Worm (Caenorhabditis elegans): ENCODE results near the gene F44E7.3.
"Not testable (repeated sequence)": the region's sequence is repeated elsewhere in the genome, so short reads cannot be mapped to it uniquely, and the experiment has no call there.

Gene F44E7.3

DNA sequence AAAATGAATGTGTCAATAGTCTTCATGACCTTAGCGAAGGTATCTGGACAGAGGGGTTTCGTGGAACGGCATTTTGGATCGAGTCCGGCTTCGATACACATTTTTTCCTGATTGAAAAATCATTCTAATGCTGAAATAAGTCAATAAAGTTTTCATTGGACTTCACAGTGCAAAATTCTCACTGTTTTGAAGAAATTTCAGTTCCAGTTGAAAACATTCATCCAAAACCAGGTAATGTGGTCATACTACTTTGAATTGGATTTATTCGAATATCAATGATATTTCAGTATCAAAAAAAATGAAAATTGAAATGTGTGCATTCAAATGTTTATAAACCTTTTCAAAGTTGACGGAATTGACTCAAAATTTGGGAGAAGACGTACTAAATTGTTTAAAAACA is 18.3 kb upstream of the F44E7.3 start, which contains the start of gene pgph-1:
pgph-1 (minus strand) TSS at position 101 of the 400 bp plus-strand sequence.
- TF ChIP-seq hmbx-1 (tag; optimal IDR thresholded peaks at IDR 0.05) = no peak
- TF ChIP-seq flt-1 (GFP tag; IDR thresholded peaks at IDR 0.05) = no peak
- no peak for TF ChIP-seq ceh-36 (tag; optimal IDR thresholded peaks at IDR 0.05)
- no peak for TF ChIP-seq hnd-1 (tag; optimal IDR thresholded peaks at IDR 0.05)
- TF ChIP-seq ceh-13 (GFP tag; optimal IDR thresholded peaks at IDR 0.05) = no peak
- TF ChIP-seq tra-4 (tag; optimal IDR thresholded peaks at IDR 0.05) = no peak
- no peak for TF ChIP-seq tbx-37 (GFP tag; conservative IDR thresholded peaks at IDR 0.05)
- TF ChIP-seq aly-1 (tag; optimal IDR thresholded peaks at IDR 0.05) = no peak
- no peak for TF ChIP-seq ama-1 (optimal IDR thresholded peaks at IDR 0.05)
- no peak for TF ChIP-seq scrt-1 (GFP tag; IDR thresholded peaks at IDR 0.05)
- no peak for TF ChIP-seq B0310.2 (tag; optimal IDR thresholded peaks at IDR 0.05)
- TF ChIP-seq hmg-4 (GFP tag; optimal IDR thresholded peaks at IDR 0.05) = no peak
- TF ChIP-seq sea-1 (GFP tag; conservative IDR thresholded peaks at IDR 0.05) = no peak
- TF ChIP-seq F13C5.2 (tag; optimal IDR thresholded peaks at IDR 0.05) = no peak
- no peak for TF ChIP-seq tbx-11 (GFP tag; IDR thresholded peaks at IDR 0.05)
- TF ChIP-seq pes-1 (GFP tag; IDR thresholded peaks at IDR 0.05) = no peak
- TF ChIP-seq ets-7 (tag; optimal IDR thresholded peaks at IDR 0.05) = no peak

- TF ChIP-seq hmbx-1 (tag; optimal IDR thresholded peaks at IDR 0.05); B0310.2 (tag; optimal IDR thresholded peaks at IDR 0.05); hmg-4 (GFP tag; optimal IDR thresholded peaks at IDR 0.05): not testable (repeated sequence)
Measured at ce11 chrV:5755203-5755693, 16.5 kb upstream of the F44E7.3 start, which contains the start of gene K09H11.11. TSS of gene K09H11.11 (minus strand) at chrV:5755253.

- no peak for TF ChIP-seq pes-1 (GFP tag; IDR thresholded peaks at IDR 0.05)
- no peak for TF ChIP-seq tra-4 (tag; optimal IDR thresholded peaks at IDR 0.05)
- TF ChIP-seq F13C5.2 (tag; optimal IDR thresholded peaks at IDR 0.05) = no peak
- no peak for TF ChIP-seq hnd-1 (tag; optimal IDR thresholded peaks at IDR 0.05)
- no peak for TF ChIP-seq scrt-1 (GFP tag; IDR thresholded peaks at IDR 0.05)
- TF ChIP-seq hmg-4 (GFP tag; optimal IDR thresholded peaks at IDR 0.05) = no peak
- no peak for TF ChIP-seq sea-1 (GFP tag; conservative IDR thresholded peaks at IDR 0.05)
- no peak for TF ChIP-seq ama-1 (optimal IDR thresholded peaks at IDR 0.05)
- no peak for TF ChIP-seq hmbx-1 (tag; optimal IDR thresholded peaks at IDR 0.05)
- no peak for TF ChIP-seq B0310.2 (tag; optimal IDR thresholded peaks at IDR 0.05)
- no peak for TF ChIP-seq aly-1 (tag; optimal IDR thresholded peaks at IDR 0.05)
- no peak for TF ChIP-seq ets-7 (tag; optimal IDR thresholded peaks at IDR 0.05)
- TF ChIP-seq flt-1 (GFP tag; IDR thresholded peaks at IDR 0.05) = no peak
- TF ChIP-seq ceh-36 (tag; optimal IDR thresholded peaks at IDR 0.05) = no peak
- TF ChIP-seq tbx-11 (GFP tag; IDR thresholded peaks at IDR 0.05) = no peak
Measured at ce11 chrV:5756193-5756592, 15.6 kb upstream of the F44E7.3 start, which contains the start of gene C53A3.3. TSS of gene C53A3.3 (plus strand) at chrV:5756493.

- TF ChIP-seq scrt-1 (GFP tag; IDR thresholded peaks at IDR 0.05) (no peak), tra-4 (tag; optimal IDR thresholded peaks at IDR 0.05) (no peak), ets-7 (tag; optimal IDR thresholded peaks at IDR 0.05) (no peak), flt-1 (GFP tag; IDR thresholded peaks at IDR 0.05) (no peak), hnd-1 (tag; optimal IDR thresholded peaks at IDR 0.05) (no peak), ama-1 (optimal IDR thresholded peaks at IDR 0.05) (no peak), sea-1 (GFP tag; conservative IDR thresholded peaks at IDR 0.05) (no peak), hmbx-1 (tag; optimal IDR thresholded peaks at IDR 0.05) (no peak)
Measured at ce11 chrV:5758780-5759179, 13.0 kb upstream of the F44E7.3 start, which contains the start of gene C53A3.4. TSS of gene C53A3.4 (minus strand) at chrV:5758880.

- TF ChIP-seq tra-4 (tag; optimal IDR thresholded peaks at IDR 0.05) = no peak
Measured at ce11 chrV:5760132-5760531, 11.6 kb upstream of the F44E7.3 start, which contains the start of gene C53A3.1. TSS of gene C53A3.1 (minus strand) at chrV:5760232.

DNA sequence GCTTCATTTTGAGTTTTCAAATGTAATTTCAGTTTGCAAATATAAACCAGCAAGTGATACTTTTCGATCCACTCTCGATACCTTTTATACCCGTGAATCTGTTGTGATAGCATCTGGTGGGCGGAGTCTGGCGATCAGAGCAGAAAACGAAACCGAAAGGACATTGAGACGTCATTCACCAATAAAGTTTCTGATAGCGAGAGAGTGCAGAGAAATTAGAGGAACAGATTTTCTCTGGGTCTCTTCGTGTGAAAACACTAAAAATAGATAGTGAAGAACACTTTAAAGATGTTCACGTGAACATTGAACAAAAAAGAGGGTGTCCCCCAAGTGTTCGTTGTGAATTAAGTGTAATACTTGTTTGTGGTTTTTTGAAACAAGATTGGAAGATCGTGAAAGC is 8.0 kb upstream of the F44E7.3 start, which contains the start of gene pgph-3:
pgph-3 (minus strand) TSS at position 60 of the 400 bp plus-strand sequence.
- TF ChIP-seq F13C5.2 (tag; optimal IDR thresholded peaks at IDR 0.05) (no peak), scrt-1 (GFP tag; IDR thresholded peaks at IDR 0.05) (no peak), tra-4 (tag; optimal IDR thresholded peaks at IDR 0.05) (no peak), ceh-13 (GFP tag; optimal IDR thresholded peaks at IDR 0.05) (no peak), sea-1 (GFP tag; conservative IDR thresholded peaks at IDR 0.05) (no peak)

- no peak for TF ChIP-seq hmg-4 (GFP tag; optimal IDR thresholded peaks at IDR 0.05)
- TF ChIP-seq tbx-37 (GFP tag; conservative IDR thresholded peaks at IDR 0.05) = no peak
- TF ChIP-seq tra-4 (tag; optimal IDR thresholded peaks at IDR 0.05) = no peak
- no peak for TF ChIP-seq ceh-36 (tag; optimal IDR thresholded peaks at IDR 0.05)
- TF ChIP-seq ets-7 (tag; optimal IDR thresholded peaks at IDR 0.05) = no peak
- TF ChIP-seq hnd-1 (tag; optimal IDR thresholded peaks at IDR 0.05) = no peak
- TF ChIP-seq hmbx-1 (tag; optimal IDR thresholded peaks at IDR 0.05) = no peak
- TF ChIP-seq B0310.2 (tag; optimal IDR thresholded peaks at IDR 0.05) = no peak
- no peak for TF ChIP-seq tbx-11 (GFP tag; IDR thresholded peaks at IDR 0.05)
- TF ChIP-seq F13C5.2 (tag; optimal IDR thresholded peaks at IDR 0.05) = no peak
- TF ChIP-seq pes-1 (GFP tag; IDR thresholded peaks at IDR 0.05) = no peak
- TF ChIP-seq ceh-13 (GFP tag; optimal IDR thresholded peaks at IDR 0.05) = no peak
- no peak for TF ChIP-seq scrt-1 (GFP tag; IDR thresholded peaks at IDR 0.05)
- no peak for TF ChIP-seq flt-1 (GFP tag; IDR thresholded peaks at IDR 0.05)
Measured at ce11 chrV:5765081-5765480, 6.7 kb upstream of the F44E7.3 start, which contains the start of gene pgph-2. TSS of gene pgph-2 (plus strand) at chrV:5765127.

DNA sequence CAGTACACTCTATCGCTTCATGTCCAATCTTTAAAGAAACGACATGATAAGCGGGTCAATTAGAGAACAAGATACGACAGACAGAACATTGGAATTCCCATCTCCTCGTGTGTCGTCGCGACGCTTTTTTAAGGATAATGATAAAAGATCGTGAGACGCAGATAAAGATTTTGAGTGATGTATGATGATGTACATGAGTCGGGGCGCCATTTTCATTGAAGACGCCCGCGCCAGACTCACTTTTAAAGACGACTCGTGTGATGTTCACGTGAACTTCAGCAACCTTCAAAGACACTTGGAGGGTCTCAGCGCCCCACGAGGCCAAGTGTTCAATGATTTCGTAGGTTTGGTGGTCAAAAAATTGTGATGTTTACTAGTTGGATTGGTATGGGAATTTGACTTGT is 3.5 kb upstream of the F44E7.3 start:
- TF ChIP-seq sea-1 (GFP tag; conservative IDR thresholded peaks at IDR 0.05) (no peak), pes-1 (GFP tag; IDR thresholded peaks at IDR 0.05) (no peak), ceh-36 (tag; optimal IDR thresholded peaks at IDR 0.05) (no peak), aly-1 (tag; optimal IDR thresholded peaks at IDR 0.05) (no peak), ama-1 (optimal IDR thresholded peaks at IDR 0.05) (no peak)

All from whole organism, early embryonic.